Worm (Caenorhabditis elegans) whole organism, L2 larva: Measurements from ENCODE around the gene mbr-1.

ENCODE experiments used
- aly-2 ChIP-seq: fragments of 150-350 bp; optimal IDR thresholded peaks from 2 replicates; lab custom pipeline; 2014; ENCODE audit warnings: missing biosample characterization, missing genetic modification characterization
- ama-1 ChIP-seq: fragments of 150-350 bp; optimal IDR thresholded peaks from 2 replicates; lab custom pipeline; 2018; ENCODE audit warnings: inconsistent platforms
- elt-1 ChIP-seq: fragments of 150-350 bp; optimal IDR thresholded peaks from 2 replicates; lab custom pipeline; 2014; ENCODE audit warnings: missing biosample characterization, missing genetic modification characterization
- mdl-1 ChIP-seq, 2 experiments: fragments of 150-350 bp in 1 of 2; sonication (generic microtip) in 1 of 2; optimal IDR thresholded peaks; 2 replicates each; lab custom pipeline; 2017; ENCODE audit warnings: missing biosample characterization in 2 of 2, missing genetic modification characterization in 2 of 2
- nhr-11 ChIP-seq: fragments of 150-350 bp; optimal IDR thresholded peaks from 2 replicates; lab custom pipeline; 2014; ENCODE audit warnings: missing biosample characterization, missing genetic modification characterization
- nhr-12 ChIP-seq: fragments of 150-350 bp; optimal IDR thresholded peaks from 2 replicates; lab custom pipeline; 2014; ENCODE audit warnings: missing biosample characterization, missing genetic modification characterization
- nhr-129 ChIP-seq: fragments of 150-350 bp; optimal IDR thresholded peaks from 2 replicates; lab custom pipeline; 2014; ENCODE audit warnings: missing biosample characterization, missing genetic modification characterization
- nhr-237 ChIP-seq: fragments of 150-350 bp; optimal IDR thresholded peaks from 2 replicates; lab custom pipeline; 2014; ENCODE audit warnings: missing biosample characterization, missing genetic modification characterization
- nhr-6 ChIP-seq: fragments of 150-350 bp; optimal IDR thresholded peaks from 2 replicates; lab custom pipeline; 2014; ENCODE audit warnings: missing biosample characterization, missing genetic modification characterization
- ztf-1 ChIP-seq: fragments of 200-800 bp; sonication (Bioruptor generic); conservative IDR thresholded peaks from 2 replicates; pipeline ENCODE4 v1.3.6; 2022; ENCODE audit warnings: missing genetic modification characterization, missing compliant biosample characterization
- ztf-4 ChIP-seq: fragments of 150-350 bp; optimal IDR thresholded peaks from 2 replicates; lab custom pipeline; 2014; ENCODE audit warnings: missing biosample characterization, missing genetic modification characterization

DNA sequence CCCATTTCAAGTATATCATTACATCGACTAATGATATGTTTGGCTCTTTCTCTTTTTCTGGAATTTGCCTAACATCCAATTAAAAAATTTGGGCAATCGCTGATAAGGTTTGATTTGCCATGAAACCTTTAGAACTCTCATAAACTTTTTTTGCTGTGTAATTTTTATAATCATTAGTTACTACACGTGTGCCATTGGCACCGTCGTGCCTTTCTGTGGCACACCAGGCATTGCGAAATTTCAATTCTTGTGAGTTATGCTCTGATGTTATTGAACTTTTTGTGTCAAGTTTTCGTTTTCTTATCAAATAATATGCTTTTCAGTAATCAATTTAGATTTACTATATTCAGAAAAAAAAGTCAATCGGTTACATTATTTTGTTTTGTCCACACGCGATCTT, 39.1 kb upstream of the mbr-1 start:
- TF ChIP-seq aly-2 (tag; lab: Kevin White, UChicago) (no peak), elt-1 (no peak), nhr-237 (tag; lab: Kevin White, UChicago) (no peak), nhr-12 (tag; lab: Kevin White, UChicago) (no peak), nhr-129 (tag; lab: Kevin White, UChicago) (no peak), ztf-4 (tag; lab: Kevin White, UChicago) (no peak), nhr-11 (tag; lab: Kevin White, UChicago) (no peak), ztf-1 (GFP tag; lab: Robert Waterston, UW) (no peak), ama-1 (no peak), nhr-6 (no peak), mdl-1 (tag; optimal IDR thresholded peaks at IDR 0.05; lab: Kevin White, UChicago) (no peak)
